In the genomic region with DNA sequence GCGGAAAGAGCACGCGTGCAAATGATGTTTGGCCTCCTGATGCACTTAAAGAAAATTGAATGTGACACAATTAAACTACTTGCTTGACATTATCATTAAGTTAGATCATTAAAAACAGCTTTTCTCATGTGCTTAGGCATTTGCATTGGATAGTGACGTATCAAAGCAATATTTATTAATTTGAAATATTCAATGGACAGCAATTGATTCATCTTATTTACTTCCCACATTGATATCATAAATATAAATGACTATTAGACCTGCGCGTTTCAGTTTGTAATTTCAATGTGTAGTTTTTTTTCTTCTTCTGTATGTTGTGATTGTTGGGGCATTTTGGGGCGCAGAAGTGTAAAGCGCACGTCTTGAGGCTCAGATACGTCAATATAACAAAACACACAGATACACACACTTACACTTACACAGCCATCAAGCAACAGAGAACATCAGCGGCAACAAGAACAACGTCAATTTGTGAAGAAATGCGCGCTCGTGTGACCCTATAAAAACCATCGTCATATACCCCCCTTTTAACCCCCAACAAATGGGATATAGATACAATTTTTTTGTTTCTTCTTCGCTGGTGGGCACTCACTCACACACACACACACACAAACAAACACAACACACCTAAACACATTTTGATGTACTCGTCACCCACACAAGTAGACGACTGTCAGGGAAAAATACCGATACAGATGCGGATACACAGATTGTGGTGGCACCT, we compare ENCODE assay signal across 1 fruit fly cellular context.
A peak's percentile ranks its signal among the peaks of the same experiment; 100 is the strongest.
TF ChIP-seq lines count a peak whose summit lies in the region.

No protein-coding gene starts in this region.

TF ChIP-seq in whole organism, embryonic, 481 proteins besides CTCF, POLR2A, EP300 and RAD21 (continued from another document):
- TF ChIP-seq maf-S (GFP tag; optimal IDR thresholded peaks at IDR 0.05; lab: Kevin White, UChicago): peak; percentile 66
- TF ChIP-seq disco-r (GFP tag; optimal IDR thresholded peaks at IDR 0.05; lab: Kevin White, UChicago): peak; percentile 28
- no peak for TF ChIP-seq mld (GFP tag; IDR thresholded peaks at IDR 0.05; lab: Robert Waterston, UW; ENCODE audit: partially characterized antibody)
- no peak for TF ChIP-seq C15 (GFP tag; IDR thresholded peaks at IDR 0.05; lab: Robert Waterston, UW)
- peak; percentile 47; the same call in 1 of the 2 replicates for TF ChIP-seq CG14667 (GFP tag; IDR thresholded peaks at IDR 0.05; lab: Robert Waterston, UW)
- TF ChIP-seq CG2199 (GFP tag; IDR thresholded peaks at IDR 0.05; lab: Robert Waterston, UW): no peak
- TF ChIP-seq gsb (GFP tag; IDR thresholded peaks at IDR 0.05; lab: Robert Waterston, UW): no peak
- no peak for TF ChIP-seq luna (GFP tag; optimal IDR thresholded peaks at IDR 0.05; lab: Kevin White, UChicago)
- TF ChIP-seq inv (GFP tag; IDR thresholded peaks at IDR 0.05; lab: Robert Waterston, UW; ENCODE audit: partially characterized antibody): no peak
- TF ChIP-seq trh (GFP tag; optimal IDR thresholded peaks at IDR 0.05; lab: Kevin White, UChicago): peak; percentile 8
- TF ChIP-seq CG6854 (GFP tag; optimal IDR thresholded peaks at IDR 0.05; lab: Kevin White, UChicago): peak; percentile 43
- TF ChIP-seq CG15514 (GFP tag; optimal IDR thresholded peaks at IDR 0.05; lab: Kevin White, UChicago): peak; percentile 47
- TF ChIP-seq run (tag; optimal IDR thresholded peaks at IDR 0.05; lab: Kevin White, UChicago): peak; percentile 41
- TF ChIP-seq h (optimal IDR thresholded peaks at IDR 0.05; lab: Kevin White, UChicago): no peak
- peak; percentile 79 for TF ChIP-seq Oli (tag; optimal IDR thresholded peaks at IDR 0.05; lab: Kevin White, UChicago)
- peak in 1 of 2 experiments; percentile 83 for TF ChIP-seq Hr78 (GFP tag; optimal IDR thresholded peaks at IDR 0.05; lab: Kevin White, UChicago)
- peak; percentile 37 for TF ChIP-seq CG18011 (GFP tag; optimal IDR thresholded peaks at IDR 0.05; lab: Kevin White, UChicago)
- no peak for TF ChIP-seq fu2 (GFP tag; optimal IDR thresholded peaks at IDR 0.05; lab: Kevin White, UChicago)
- peak; percentile 27 for TF ChIP-seq exex (tag; optimal IDR thresholded peaks at IDR 0.05; lab: Kevin White, UChicago)
- TF ChIP-seq ind (GFP tag; optimal IDR thresholded peaks at IDR 0.05; lab: Kevin White, UChicago): peak; percentile 70
- peak; percentile 18 for TF ChIP-seq CG10462 (GFP tag; optimal IDR thresholded peaks at IDR 0.05; lab: Kevin White, UChicago)
- no peak for TF ChIP-seq vnd (GFP tag; IDR thresholded peaks at IDR 0.05; lab: Robert Waterston, UW; ENCODE audit: partially characterized antibody)
- TF ChIP-seq CG30403 (GFP tag; optimal IDR thresholded peaks at IDR 0.05; lab: Kevin White, UChicago): peak; percentile 76
- TF ChIP-seq unc-4 (GFP tag; IDR thresholded peaks at IDR 0.05; lab: Robert Waterston, UW; ENCODE audit: partially characterized antibody): no peak
- no peak for TF ChIP-seq CG6791 (GFP tag; IDR thresholded peaks at IDR 0.05; lab: Robert Waterston, UW; ENCODE audit: partially characterized antibody)
- peak; percentile 63 for TF ChIP-seq Rfx (GFP tag; IDR thresholded peaks at IDR 0.05; lab: Robert Waterston, UW)
- TF ChIP-seq HmgZ (tag; optimal IDR thresholded peaks at IDR 0.05; lab: Kevin White, UChicago): peak; percentile 26
- peak; percentile 5 for TF ChIP-seq MTF-1 (GFP tag; optimal IDR thresholded peaks at IDR 0.05; lab: Kevin White, UChicago; ENCODE audit: borderline replicate concordance)
- no peak for TF ChIP-seq Dll (GFP tag; IDR thresholded peaks at IDR 0.05; lab: Robert Waterston, UW; ENCODE audit: partially characterized antibody)
- peak; percentile 63 for TF ChIP-seq zf30C (GFP tag; optimal IDR thresholded peaks at IDR 0.05; lab: Kevin White, UChicago)
- TF ChIP-seq repo (GFP tag; optimal IDR thresholded peaks at IDR 0.05; lab: Kevin White, UChicago): peak; percentile 24
- TF ChIP-seq Hmx (GFP tag; optimal IDR thresholded peaks at IDR 0.05; lab: Kevin White, UChicago): no peak
- TF ChIP-seq CG7963 (GFP tag; IDR thresholded peaks at IDR 0.05; lab: Robert Waterston, UW; ENCODE audit: partially characterized antibody): no peak
- peak; percentile 34 for TF ChIP-seq CG15696 (tag; optimal IDR thresholded peaks at IDR 0.05; lab: Kevin White, UChicago)
- TF ChIP-seq grau (tag; optimal IDR thresholded peaks at IDR 0.05; lab: Kevin White, UChicago): peak; percentile 75
- peak; percentile 75; the same call in 2 of the 3 replicates for TF ChIP-seq CG11695 (GFP tag; IDR thresholded peaks at IDR 0.05; lab: Robert Waterston, UW)
- peak; percentile 57 for TF ChIP-seq CG30431 (GFP tag; optimal IDR thresholded peaks at IDR 0.05; lab: Kevin White, UChicago)
- no peak for TF ChIP-seq CG11560 (tag; IDR thresholded peaks at IDR 0.05; lab: Robert Waterston, UW)
- TF ChIP-seq CG2202 (tag; optimal IDR thresholded peaks at IDR 0.05; lab: Kevin White, UChicago): peak; percentile 50
- TF ChIP-seq dan (GFP tag; IDR thresholded peaks at IDR 0.05; lab: Robert Waterston, UW): no peak
- TF ChIP-seq pan (optimal IDR thresholded peaks at IDR 0.05; lab: Kevin White, UChicago): no peak
- peak in 1 of 2 experiments; percentile 68 for TF ChIP-seq pan (GFP tag; optimal IDR thresholded peaks at IDR 0.05 in 1 of 2, IDR thresholded peaks at IDR 0.05 in 1 of 2)
- no peak for TF ChIP-seq Dbx (GFP tag; IDR thresholded peaks at IDR 0.05; lab: Robert Waterston, UW)
- 0 out of 2 replicates have a peak, but pooled peaks have one; percentile 34 for TF ChIP-seq CG14441 (GFP tag; IDR thresholded peaks at IDR 0.05; lab: Robert Waterston, UW)
- TF ChIP-seq CG13894 (tag; optimal IDR thresholded peaks at IDR 0.05; lab: Kevin White, UChicago): no peak
- TF ChIP-seq HLHmδ (GFP tag; optimal IDR thresholded peaks at IDR 0.05; lab: Kevin White, UChicago): no peak
- no peak for TF ChIP-seq hbn (GFP tag; IDR thresholded peaks at IDR 0.05; lab: Robert Waterston, UW; ENCODE audit: partially characterized antibody)
